Worm (Caenorhabditis elegans): ENCODE data around the gene F16F9.3.

DNA sequence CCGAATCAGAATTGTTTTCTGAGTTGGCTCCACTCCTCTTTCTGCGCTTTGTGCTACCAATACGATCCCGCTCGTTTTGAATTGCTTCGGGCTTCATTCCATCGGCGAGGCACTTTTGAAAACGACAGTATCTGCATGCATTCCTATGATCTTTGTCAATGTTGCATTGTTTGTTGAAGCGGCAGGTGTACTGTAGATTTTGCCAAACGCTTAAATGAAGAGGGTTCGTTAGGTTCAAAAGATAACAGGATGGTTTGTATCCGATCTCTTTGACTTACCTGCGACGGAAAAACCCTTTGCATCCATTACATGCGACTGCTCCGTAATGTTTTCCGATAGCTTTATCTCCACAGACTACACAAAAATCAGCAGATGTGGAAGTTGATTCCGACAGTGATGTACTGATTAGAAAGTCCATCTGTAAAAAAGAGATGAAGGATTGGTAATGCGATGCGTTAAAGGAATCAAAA is 18.4 kb downstream of the F16F9.3 start, which contains the start of gene nhr-14:
- TF ChIP-seq nhr-6 (tag; optimal IDR thresholded peaks at IDR 0.05) (no peak), aha-1 (tag) (peak; percentile 74), pha-4 (GFP tag; IDR thresholded peaks at IDR 0.05) (no peak), pha-4 (tag; optimal IDR thresholded peaks at IDR 0.05) (no peak), daf-16 (GFP tag; optimal IDR thresholded peaks at IDR 0.05) (no peak), daf-16 (tag; optimal IDR thresholded peaks at IDR 0.05) (no peak), nhr-25 (tag; optimal IDR thresholded peaks at IDR 0.05; ENCODE audit: borderline replicate concordance, insufficient read depth) (no peak), nhr-28 (tag; optimal IDR thresholded peaks at IDR 0.05) (no peak), mdl-1 (tag; optimal IDR thresholded peaks at IDR 0.05) (no peak), fkh-10 (GFP tag; optimal IDR thresholded peaks at IDR 0.05) (no peak), ama-1 (optimal IDR thresholded peaks at IDR 0.05) (no peak), ZK337.2 (GFP tag; IDR thresholded peaks at IDR 0.05) (no peak), php-3 (GFP tag; IDR thresholded peaks at IDR 0.05) (no peak)
